Fruit fly (Drosophila melanogaster) whole organism, adult: ENCODE data around the gene CG14984.

Source experiments
- CG12768 ChIP-seq: fragments of 200-800 bp; sonication (Bioruptor generic); optimal IDR thresholded peaks from 2 replicates; lab custom pipeline; 2017; ENCODE audit warnings: missing biosample characterization, missing genetic modification characterization, mild to moderate bottlenecking, moderate library complexity, missing genetic modification reagents
- CG7045 ChIP-seq: fragments of 200-800 bp; sonication (Bioruptor generic); optimal IDR thresholded peaks from 2 replicates; lab custom pipeline; 2017; ENCODE audit warnings: missing biosample characterization, mild to moderate bottlenecking, missing genetic modification characterization
- tj ChIP-seq: fragments of 200-800 bp; sonication (Bioruptor generic); optimal IDR thresholded peaks from 3 replicates; lab custom pipeline; 2017; ENCODE audit warnings: missing biosample characterization, mild to moderate bottlenecking, missing genetic modification characterization, moderate library complexity
- toe ChIP-seq: fragments of 200-800 bp; sonication (Bioruptor generic); optimal IDR thresholded peaks from 2 replicates; lab custom pipeline; 2016; ENCODE audit warnings: missing biosample characterization, missing genetic modification characterization

dm6 chr3L:3927462-3927861, 24.9 kb downstream of the CG14984 start:
- TF ChIP-seq toe (GFP tag; lab: Kevin White, UChicago) (no peak), tj (GFP tag; lab: Kevin White, UChicago) (no peak), CG7045 (GFP tag; lab: Kevin White, UChicago) (no peak), CG12768 (no peak)
